Fruit fly (Drosophila melanogaster): Measurements from ENCODE around the gene Trmt112.

Trmt112 gene

dm6 chr3L:21171905-21172304 is 44.7 kb downstream of the Trmt112 start, which contains the start of gene Ac78C (continued):
- no peak for TF ChIP-seq gcm (GFP tag; optimal IDR thresholded peaks at IDR 0.05)
- no peak for TF ChIP-seq zf30C (GFP tag; optimal IDR thresholded peaks at IDR 0.05)
- TF ChIP-seq sr (GFP tag; IDR thresholded peaks at IDR 0.05): peak; percentile 32; the same call in 1 of the 3 replicates
- TF ChIP-seq YL-1 (GFP tag; optimal IDR thresholded peaks at IDR 0.05): no peak
- TF ChIP-seq twi (tag; optimal IDR thresholded peaks at IDR 0.05): no peak
- no peak for TF ChIP-seq nom (GFP tag; optimal IDR thresholded peaks at IDR 0.05)
- TF ChIP-seq ap (GFP tag; IDR thresholded peaks at IDR 0.05): peak; percentile 64
- TF ChIP-seq ind (GFP tag; optimal IDR thresholded peaks at IDR 0.05): peak; percentile 91
- no peak for TF ChIP-seq dan (GFP tag; IDR thresholded peaks at IDR 0.05)
- TF ChIP-seq CG1602 (GFP tag; optimal IDR thresholded peaks at IDR 0.05): peak; percentile 31
- TF ChIP-seq klu (GFP tag; IDR thresholded peaks at IDR 0.05): peak; percentile 66
- peak; percentile 77 for TF ChIP-seq CG6854 (GFP tag; optimal IDR thresholded peaks at IDR 0.05)
- peak; percentile 79 for TF ChIP-seq E2f1 (GFP tag; IDR thresholded peaks at IDR 0.05)
- peak; percentile 94 for TF ChIP-seq CG9932 (GFP tag; IDR thresholded peaks at IDR 0.05)
- TF ChIP-seq CG12744 (GFP tag; optimal IDR thresholded peaks at IDR 0.05): peak; percentile 90
- no peak for TF ChIP-seq z (GFP tag; IDR thresholded peaks at IDR 0.05)
- TF ChIP-seq wek (GFP tag; optimal IDR thresholded peaks at IDR 0.05): peak; percentile 77
- peak; percentile 75 for TF ChIP-seq CG3995 (GFP tag; optimal IDR thresholded peaks at IDR 0.05)
- no peak for TF ChIP-seq dmrt11E (tag; optimal IDR thresholded peaks at IDR 0.05)
- TF ChIP-seq pan (optimal IDR thresholded peaks at IDR 0.05): no peak
- peak in 1 of 2 experiments; percentile 91 for TF ChIP-seq pan (GFP tag; optimal IDR thresholded peaks at IDR 0.05 in 1 of 2, IDR thresholded peaks at IDR 0.05 in 1 of 2)
- peak; percentile 90 for TF ChIP-seq CG10147 (GFP tag; optimal IDR thresholded peaks at IDR 0.05)
- TF ChIP-seq CG13894 (tag; optimal IDR thresholded peaks at IDR 0.05): peak; percentile 96
- peak; percentile 60 for TF ChIP-seq en (GFP tag; optimal IDR thresholded peaks at IDR 0.05)
- TF ChIP-seq CG2875 (GFP tag; optimal IDR thresholded peaks at IDR 0.05): peak; percentile 56
- TF ChIP-seq Myb (GFP tag; optimal IDR thresholded peaks at IDR 0.05): peak; percentile 79
- 0 out of 2 replicates have a peak, but pooled peaks have one; percentile 36 for TF ChIP-seq dimm (GFP tag; IDR thresholded peaks at IDR 0.05)
- peak; percentile 91 for TF ChIP-seq CG15269 (tag; optimal IDR thresholded peaks at IDR 0.05)
- TF ChIP-seq CG31224 (GFP tag; IDR thresholded peaks at IDR 0.05): peak; percentile 65
- peak; percentile 67 for TF ChIP-seq CG3163 (GFP tag; optimal IDR thresholded peaks at IDR 0.05)
